Worm (Caenorhabditis elegans): Measurements from ENCODE around the gene F13A2.3.

DNA sequence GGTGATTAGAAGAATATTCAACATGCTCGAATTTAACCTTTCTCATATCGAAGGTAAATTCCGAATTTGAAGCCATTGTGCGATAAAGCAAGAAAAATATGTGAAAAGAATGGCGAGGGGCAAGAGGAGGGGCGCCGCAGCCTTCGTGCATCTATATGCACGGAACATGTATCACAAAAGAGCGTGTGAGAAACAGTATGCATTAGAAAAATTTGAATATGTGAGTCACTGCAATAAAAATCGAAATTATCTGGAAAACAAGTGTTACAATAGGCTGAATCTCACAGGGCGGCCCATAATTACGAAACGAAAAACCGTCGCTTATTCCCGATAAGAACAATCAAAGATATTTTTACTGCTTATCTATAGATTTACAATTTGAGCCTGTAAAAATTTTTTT lies 5.7 kb upstream of the F13A2.3 start, which contains the start of gene F13A2.5:
- TF ChIP-seq unc-39 (tag; optimal IDR thresholded peaks at IDR 0.05) (no peak), mep-1 (tag; optimal IDR thresholded peaks at IDR 0.05) (no peak), nhr-237 (tag; optimal IDR thresholded peaks at IDR 0.05) (no peak), lin-32 (GFP tag; optimal IDR thresholded peaks at IDR 0.05) (no peak), lin-13 (tag; optimal IDR thresholded peaks at IDR 0.05) (no peak), ceh-83 (GFP tag; optimal IDR thresholded peaks at IDR 0.05) (no peak), bed-3 (GFP tag; optimal IDR thresholded peaks at IDR 0.05) (no peak), nhr-12 (tag; optimal IDR thresholded peaks at IDR 0.05) (no peak), nhr-76 (tag; optimal IDR thresholded peaks at IDR 0.05) (no peak)
